Worm (Caenorhabditis elegans) whole organism, L3 larva: ENCODE results near the gene C15C8.8.

Experiments used
- daf-12 ChIP-seq: fragments of 150-350 bp; optimal IDR thresholded peaks from 2 replicates; lab custom pipeline; 2014; ENCODE audit warnings: missing biosample characterization, missing genetic modification reagents, missing genetic modification characterization
- egl-5 ChIP-seq: fragments of 150-350 bp; optimal IDR thresholded peaks from 2 replicates; lab custom pipeline; 2017; ENCODE audit warnings: missing biosample characterization, missing genetic modification reagents, missing genetic modification characterization, inconsistent platforms
- elt-1 ChIP-seq: fragments of 150-350 bp; optimal IDR thresholded peaks from 2 replicates; lab custom pipeline; 2014; ENCODE audit warnings: missing biosample characterization, missing genetic modification characterization
- hmg-11 ChIP-seq: sonication (generic microtip); optimal IDR thresholded peaks from 2 replicates; lab custom pipeline; 2016; ENCODE audit warnings: missing genetic modification characterization, missing compliant biosample characterization
- nfya-1 ChIP-seq: sonication (generic microtip); optimal IDR thresholded peaks from 2 replicates; lab custom pipeline; 2017; ENCODE audit warnings: missing genetic modification characterization, mild to moderate bottlenecking, missing compliant biosample characterization, antibody characterized with exemption, moderate library complexity; ENCODE audit not compliant: insufficient read depth
- nhr-23 ChIP-seq: fragments of 150-350 bp; optimal IDR thresholded peaks from 2 replicates; lab custom pipeline; 2014; ENCODE audit warnings: missing biosample characterization, missing genetic modification reagents, missing genetic modification characterization
- nhr-25 ChIP-seq: sonication (generic microtip); optimal IDR thresholded peaks from 2 replicates; lab custom pipeline; 2017; ENCODE audit warnings: missing biosample characterization, missing genetic modification characterization
- nhr-28 ChIP-seq: fragments of 150-350 bp; optimal IDR thresholded peaks from 2 replicates; lab custom pipeline; 2014; ENCODE audit warnings: missing biosample characterization, missing genetic modification characterization
- nhr-43 ChIP-seq: sonication (generic microtip); optimal IDR thresholded peaks from 2 replicates; lab custom pipeline; 2016; ENCODE audit warnings: mild to moderate bottlenecking, missing genetic modification characterization, missing compliant biosample characterization; ENCODE audit not compliant: poor library complexity, severe bottlenecking
- pha-4 ChIP-seq: fragments of 150-350 bp; optimal IDR thresholded peaks from 2 replicates; lab custom pipeline; 2014; ENCODE audit warnings: missing biosample characterization, missing genetic modification reagents, missing genetic modification characterization
- snpc-4 ChIP-seq: fragments of 150-350 bp; optimal IDR thresholded peaks from 2 replicates; lab custom pipeline; 2014; ENCODE audit warnings: missing biosample characterization, missing genetic modification characterization
- tbx-2 ChIP-seq: sonication (generic microtip); optimal IDR thresholded peaks from 2 replicates; lab custom pipeline; 2016; ENCODE audit warnings: mild to moderate bottlenecking, missing genetic modification characterization, missing compliant biosample characterization
- unc-39 ChIP-seq: sonication (generic microtip); optimal IDR thresholded peaks from 4 replicates; lab custom pipeline; 2017; ENCODE audit warnings: missing biosample characterization, missing genetic modification characterization
- ztf-4 ChIP-seq: fragments of 150-350 bp; optimal IDR thresholded peaks from 2 replicates; lab custom pipeline; 2014; ENCODE audit warnings: missing biosample characterization, missing genetic modification characterization

DNA sequence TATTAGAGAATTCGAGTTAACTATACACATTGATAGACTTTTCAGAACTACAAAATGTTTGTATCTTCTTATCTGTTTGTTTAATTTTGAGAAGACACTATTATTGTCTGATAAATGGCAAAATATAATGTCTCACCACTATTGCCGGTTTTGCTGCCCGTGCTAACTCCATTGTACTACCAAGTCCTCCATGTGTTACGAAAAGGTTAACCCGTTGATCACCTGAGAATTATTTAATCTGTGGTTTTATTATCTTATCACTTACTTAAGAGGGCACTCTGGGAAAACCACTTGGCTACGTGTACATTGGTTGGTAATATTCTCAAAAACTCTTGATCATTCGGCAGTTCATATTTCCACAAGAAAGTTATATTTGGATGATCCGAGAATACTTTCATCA, 43.6 kb upstream of the C15C8.8 start:
- TF ChIP-seq nhr-28 (tag; lab: Kevin White, UChicago) (no peak), elt-1 (no peak), nhr-25 (tag; lab: Kevin White, UChicago) (no peak), nfya-1 (tag; lab: Kevin White, UChicago) (no peak), tbx-2 (tag; lab: Kevin White, UChicago) (no peak), nhr-43 (tag; lab: Kevin White, UChicago) (no peak), hmg-11 (tag; lab: Kevin White, UChicago) (no peak), daf-12 (tag; lab: Kevin White, UChicago) (no peak), nhr-23 (tag; lab: Kevin White, UChicago) (no peak), ztf-4 (tag; lab: Kevin White, UChicago) (no peak), unc-39 (tag; lab: Kevin White, UChicago) (no peak), snpc-4 (no peak), egl-5 (tag; lab: Kevin White, UChicago) (no peak), pha-4 (tag; lab: Kevin White, UChicago) (no peak)
